Worm (Caenorhabditis elegans): ENCODE data around the gene swsn-3.
A peak's percentile ranks its signal among the peaks of the same experiment; 100 is the strongest.

swsn-3 gene

ce11 chrIII:2768635-2769034 is at the start of gene swsn-3:
Gene swsn-3 (minus strand): TSS chrIII:2768679.
- peak; percentile 40; the same call in 1 of the 2 replicates for TF ChIP-seq unc-98 (GFP tag; IDR thresholded peaks at IDR 0.05)
- peak; percentile 56 for TF ChIP-seq fkh-10 (GFP tag; optimal IDR thresholded peaks at IDR 0.05)
- TF ChIP-seq C04F5.9 (tag; optimal IDR thresholded peaks at IDR 0.05): peak; percentile 68
- peak in 1 of 2 experiments; percentile 82 for TF ChIP-seq mdl-1 (tag; optimal IDR thresholded peaks at IDR 0.05)
- peak; percentile 93 for TF ChIP-seq lin-15B (tag; optimal IDR thresholded peaks at IDR 0.05)
- TF ChIP-seq nhr-71 (tag; optimal IDR thresholded peaks at IDR 0.05): peak; percentile 91
- peak; percentile 96 for TF ChIP-seq rnt-1 (tag; optimal IDR thresholded peaks at IDR 0.05)
- TF ChIP-seq ces-1 (GFP tag; optimal IDR thresholded peaks at IDR 0.05): no peak
- TF ChIP-seq tlp-1 (tag; optimal IDR thresholded peaks at IDR 0.05): no peak
- TF ChIP-seq nhr-90 (tag; optimal IDR thresholded peaks at IDR 0.05; ENCODE audit: poor library complexity): peak; percentile 91
- TF ChIP-seq nhr-19 (GFP tag; conservative IDR thresholded peaks at IDR 0.05): peak; percentile 85
- TF ChIP-seq ztf-11 (tag; optimal IDR thresholded peaks at IDR 0.05): peak in 1 of 2 experiments; percentile 82
- peak; percentile 93 for TF ChIP-seq skn-1 (tag; optimal IDR thresholded peaks at IDR 0.05)
- TF ChIP-seq nhr-11 (tag; optimal IDR thresholded peaks at IDR 0.05): peak; percentile 69
- peak; percentile 77 to 87 (median 84) for TF ChIP-seq dpl-1 (GFP tag; optimal IDR thresholded peaks at IDR 0.05)
- TF ChIP-seq unc-130 (tag; optimal IDR thresholded peaks at IDR 0.05): peak; percentile 92
- peak; percentile 94 to 95 for TF ChIP-seq lsy-2 (tag; optimal IDR thresholded peaks at IDR 0.05)
- peak; percentile 87 for TF ChIP-seq efl-1 (optimal IDR thresholded peaks at IDR 0.05)
- TF ChIP-seq efl-1 (GFP tag; optimal IDR thresholded peaks at IDR 0.05 in 1 of 2): peak; percentile 83 to 98
- peak; percentile 79 to 87 for TF ChIP-seq lin-35 (GFP tag; optimal IDR thresholded peaks at IDR 0.05)
- TF ChIP-seq nhr-237 (tag; optimal IDR thresholded peaks at IDR 0.05): peak; percentile 34
- TF ChIP-seq irx-1 (tag; optimal IDR thresholded peaks at IDR 0.05): peak; percentile 82
- TF ChIP-seq swsn-7 (tag; optimal IDR thresholded peaks at IDR 0.05): peak; percentile 85
- peak in 1 of 2 experiments; percentile 34 for TF ChIP-seq egl-27 (tag; optimal IDR thresholded peaks at IDR 0.05)
- TF ChIP-seq aha-1 (tag; optimal IDR thresholded peaks at IDR 0.05): no peak
- no peak for TF ChIP-seq alr-1 (tag; optimal IDR thresholded peaks at IDR 0.05; ENCODE audit: borderline replicate concordance)
- TF ChIP-seq grh-1 (GFP tag; IDR thresholded peaks at IDR 0.05): peak; percentile 70
- TF ChIP-seq ceh-8 (GFP tag; optimal IDR thresholded peaks at IDR 0.05): peak; percentile 83
- TF ChIP-seq mef-2 (tag; optimal IDR thresholded peaks at IDR 0.05): no peak
- no peak for TF ChIP-seq ama-1 (optimal IDR thresholded peaks at IDR 0.05)
- TF ChIP-seq lin-14 (GFP tag; optimal IDR thresholded peaks at IDR 0.05): peak; percentile 86
- TF ChIP-seq pax-3 (tag; optimal IDR thresholded peaks at IDR 0.05): peak; percentile 63
- peak; percentile 56 to 88 (median 77) for TF ChIP-seq ceh-82 (tag; optimal IDR thresholded peaks at IDR 0.05)
- TF ChIP-seq C16A3.4 (tag; optimal IDR thresholded peaks at IDR 0.05): peak; percentile 86
- TF ChIP-seq blmp-1 (tag; optimal IDR thresholded peaks at IDR 0.05): peak; percentile 77
- TF ChIP-seq fkh-8 (tag; optimal IDR thresholded peaks at IDR 0.05): peak; percentile 80
- peak; percentile 89 for TF ChIP-seq snu-23 (GFP tag; optimal IDR thresholded peaks at IDR 0.05)
- TF ChIP-seq ceh-90 (tag; optimal IDR thresholded peaks at IDR 0.05): peak; percentile 4
- TF ChIP-seq snpc-4 (tag; optimal IDR thresholded peaks at IDR 0.05): peak; percentile 88
- peak; percentile 33 for TF ChIP-seq nhr-76 (tag; optimal IDR thresholded peaks at IDR 0.05)
- TF ChIP-seq nhr-84 (tag; optimal IDR thresholded peaks at IDR 0.05): no peak
- TF ChIP-seq lin-39 (tag; optimal IDR thresholded peaks at IDR 0.05): peak; percentile 90
- TF ChIP-seq elt-2 (tag; optimal IDR thresholded peaks at IDR 0.05): peak; percentile 68
- TF ChIP-seq F16B12.6 (tag; optimal IDR thresholded peaks at IDR 0.05): peak; percentile 72
- TF ChIP-seq hpl-2 (GFP tag; optimal IDR thresholded peaks at IDR 0.05): peak; percentile 83
- no peak for TF ChIP-seq nhr-28 (tag; optimal IDR thresholded peaks at IDR 0.05)
- peak; percentile 84 for TF ChIP-seq isw-1 (GFP tag; IDR thresholded peaks at IDR 0.05)
- no peak for TF ChIP-seq ets-5 (GFP tag; IDR thresholded peaks at IDR 0.05)
- TF ChIP-seq dsc-1 (tag; optimal IDR thresholded peaks at IDR 0.05): peak; percentile 91
- no peak for TF ChIP-seq zip-4 (GFP tag; optimal IDR thresholded peaks at IDR 0.05)
- TF ChIP-seq ztf-4 (tag; optimal IDR thresholded peaks at IDR 0.05): peak; percentile 77
- peak; percentile 59 for TF ChIP-seq ceh-88 (GFP tag; IDR thresholded peaks at IDR 0.05)
- no peak for TF ChIP-seq Y116A8C.19 (tag; optimal IDR thresholded peaks at IDR 0.05; ENCODE audit: borderline replicate concordance)
- peak; percentile 88 for TF ChIP-seq lin-13 (GFP tag; optimal IDR thresholded peaks at IDR 0.05)
